Fruit fly (Drosophila melanogaster): Measurements from ENCODE around the gene Krn.
A peak's percentile ranks its signal among the peaks of the same experiment; 100 is the strongest.

The Krn gene

dm6 chr3L:17625014-17625413, 29.1 kb downstream of the Krn start (continued):
- TF ChIP-seq HmgD (GFP tag; optimal IDR thresholded peaks at IDR 0.05) (no peak), h (optimal IDR thresholded peaks at IDR 0.05) (no peak), CG12299 (tag; optimal IDR thresholded peaks at IDR 0.05) (peak; percentile 62), CG11695 (GFP tag; IDR thresholded peaks at IDR 0.05) (no peak), CG15696 (tag; optimal IDR thresholded peaks at IDR 0.05) (no peak), phol (tag; optimal IDR thresholded peaks at IDR 0.05) (no peak), H15 (GFP tag; IDR thresholded peaks at IDR 0.05) (no peak), eyg (GFP tag; optimal IDR thresholded peaks at IDR 0.05) (no peak), chinmo (GFP tag; IDR thresholded peaks at IDR 0.05; ENCODE audit: partially characterized antibody) (no peak), CG16863 (GFP tag; optimal IDR thresholded peaks at IDR 0.05) (no peak), CG33213 (GFP tag; optimal IDR thresholded peaks at IDR 0.05) (no peak), CG31365 (tag; optimal IDR thresholded peaks at IDR 0.05) (no peak), aop (GFP tag; IDR thresholded peaks at IDR 0.05) (no peak), dimm (GFP tag; IDR thresholded peaks at IDR 0.05) (no peak), Oli (tag; optimal IDR thresholded peaks at IDR 0.05) (no peak), Taf1 (GFP tag; IDR thresholded peaks at IDR 0.05) (no peak), CG2120 (GFP tag; optimal IDR thresholded peaks at IDR 0.05) (no peak), CG7928 (GFP tag; optimal IDR thresholded peaks at IDR 0.05) (no peak), fd3F (GFP tag; optimal IDR thresholded peaks at IDR 0.05) (peak; percentile 41), tio (GFP tag; optimal IDR thresholded peaks at IDR 0.05) (no peak), sqz (GFP tag; optimal IDR thresholded peaks at IDR 0.05) (no peak), CG7357 (GFP tag; IDR thresholded peaks at IDR 0.05) (no peak), CG15011 (GFP tag; optimal IDR thresholded peaks at IDR 0.05) (no peak), CG10959 (GFP tag; IDR thresholded peaks at IDR 0.05) (no peak), Dek (tag; optimal IDR thresholded peaks at IDR 0.05) (peak; percentile 0), wor (GFP tag; IDR thresholded peaks at IDR 0.05) (no peak), Fer3 (tag; optimal IDR thresholded peaks at IDR 0.05) (peak; percentile 46), Hand (GFP tag; optimal IDR thresholded peaks at IDR 0.05) (peak; percentile 54), ftz-f1 (GFP tag; optimal IDR thresholded peaks at IDR 0.05) (no peak), gt (GFP tag; IDR thresholded peaks at IDR 0.05) (no peak), CG4854 (GFP tag; optimal IDR thresholded peaks at IDR 0.05) (no peak), CG6813 (GFP tag; optimal IDR thresholded peaks at IDR 0.05) (peak; percentile 9), CG11560 (tag; IDR thresholded peaks at IDR 0.05) (no peak), Sin3A (optimal IDR thresholded peaks at IDR 0.05) (no peak), CG13287 (GFP tag; IDR thresholded peaks at IDR 0.05; ENCODE audit: partially characterized antibody) (no peak), Dbx (GFP tag; IDR thresholded peaks at IDR 0.05) (no peak), CG8290 (GFP tag; optimal IDR thresholded peaks at IDR 0.05) (no peak), CG8290 (tag; optimal IDR thresholded peaks at IDR 0.05) (peak in 1 of 2 experiments; percentile 46), tup (GFP tag; optimal IDR thresholded peaks at IDR 0.05) (no peak), Dad (GFP tag; optimal IDR thresholded peaks at IDR 0.05) (no peak), CG10654 (GFP tag; optimal IDR thresholded peaks at IDR 0.05) (no peak), CG14014 (GFP tag; IDR thresholded peaks at IDR 0.05) (peak; percentile 32; the same call in 1 of the 2 replicates), seq (GFP tag; IDR thresholded peaks at IDR 0.05) (0 out of 2 replicates have a peak, but pooled peaks have one; percentile 8), CG4360 (GFP tag; IDR thresholded peaks at IDR 0.05) (no peak), cg (GFP tag; optimal IDR thresholded peaks at IDR 0.05) (no peak)

All from whole organism, embryonic.